Worm (Caenorhabditis elegans) whole organism, L3 larva: ENCODE results near the gene F01D5.5.

Source experiments
- R02D3.7 ChIP-seq: fragments of 150-350 bp; optimal IDR thresholded peaks from 2 replicates; lab custom pipeline; 2014; ENCODE audit warnings: missing biosample characterization, missing genetic modification characterization
- aly-2 ChIP-seq: fragments of 150-350 bp; optimal IDR thresholded peaks from 2 replicates; lab custom pipeline; 2014; ENCODE audit warnings: missing biosample characterization, missing genetic modification characterization
- ceh-16 ChIP-seq: sonication (generic microtip); optimal IDR thresholded peaks from 2 replicates; lab custom pipeline; 2017; ENCODE audit warnings: missing biosample characterization, missing genetic modification characterization
- ceh-28 ChIP-seq: fragments of 150-350 bp; optimal IDR thresholded peaks from 2 replicates; lab custom pipeline; 2014; ENCODE audit warnings: missing biosample characterization, missing genetic modification reagents, missing genetic modification characterization
- ceh-9 ChIP-seq: sonication (generic microtip); optimal IDR thresholded peaks from 2 replicates; lab custom pipeline; 2018; ENCODE audit warnings: missing biosample characterization, missing genetic modification characterization
- daf-12 ChIP-seq: fragments of 150-350 bp; optimal IDR thresholded peaks from 2 replicates; lab custom pipeline; 2014; ENCODE audit warnings: missing biosample characterization, missing genetic modification reagents, missing genetic modification characterization
- egl-27 ChIP-seq: sonication (generic microtip); optimal IDR thresholded peaks from 4 replicates; lab custom pipeline; 2017; ENCODE audit warnings: missing biosample characterization, missing genetic modification reagents, missing genetic modification characterization
- egl-5 ChIP-seq: fragments of 150-350 bp; optimal IDR thresholded peaks from 2 replicates; lab custom pipeline; 2017; ENCODE audit warnings: missing biosample characterization, missing genetic modification reagents, missing genetic modification characterization, inconsistent platforms
- elt-1 ChIP-seq: fragments of 150-350 bp; optimal IDR thresholded peaks from 2 replicates; lab custom pipeline; 2014; ENCODE audit warnings: missing biosample characterization, missing genetic modification characterization
- elt-2 ChIP-seq: sonication (generic microtip); optimal IDR thresholded peaks from 2 replicates; lab custom pipeline; 2016; ENCODE audit warnings: missing genetic modification reagents, mild to moderate bottlenecking, missing genetic modification characterization, missing compliant biosample characterization
- eor-1 ChIP-seq, 2 experiments: fragments of 150-350 bp; optimal IDR thresholded peaks; 2 replicates each; lab custom pipeline; 2014 to 2018; ENCODE audit warnings: missing biosample characterization in 2 of 2, missing genetic modification characterization in 2 of 2
- fkh-10 ChIP-seq: sonication (generic microtip); optimal IDR thresholded peaks from 2 replicates; lab custom pipeline; 2017; ENCODE audit warnings: missing biosample characterization, missing genetic modification reagents, missing genetic modification characterization
- fkh-2 ChIP-seq: fragments of 150-350 bp; optimal IDR thresholded peaks from 2 replicates; lab custom pipeline; 2014; ENCODE audit warnings: missing biosample characterization, missing genetic modification reagents, missing genetic modification characterization
- fos-1 ChIP-seq: fragments of 150-350 bp; optimal IDR thresholded peaks from 2 replicates; lab custom pipeline; 2014; ENCODE audit warnings: missing biosample characterization, missing genetic modification characterization
- jun-1 ChIP-seq: fragments of 150-350 bp; optimal IDR thresholded peaks from 2 replicates; lab custom pipeline; 2014; ENCODE audit warnings: missing biosample characterization, missing genetic modification reagents, missing genetic modification characterization
- lin-15B ChIP-seq: fragments of 150-350 bp; optimal IDR thresholded peaks from 2 replicates; lab custom pipeline; 2014; ENCODE audit warnings: missing biosample characterization, missing genetic modification characterization
- lin-39 ChIP-seq: fragments of 150-350 bp; optimal IDR thresholded peaks from 2 replicates; lab custom pipeline; 2018; ENCODE audit warnings: missing biosample characterization, missing genetic modification reagents, missing genetic modification characterization
- lsy-12 ChIP-seq: sonication (generic microtip); optimal IDR thresholded peaks from 2 replicates; lab custom pipeline; 2016; ENCODE audit warnings: mild to moderate bottlenecking, missing genetic modification characterization, missing compliant biosample characterization
- mml-1 ChIP-seq: fragments of 150-350 bp; sonication (generic microtip); optimal IDR thresholded peaks from 3 replicates; lab custom pipeline; 2014; ENCODE audit warnings: missing biosample characterization, missing genetic modification characterization
- nhr-11 ChIP-seq: fragments of 150-350 bp; optimal IDR thresholded peaks from 2 replicates; lab custom pipeline; 2014; ENCODE audit warnings: missing biosample characterization, missing genetic modification characterization
- nhr-237 ChIP-seq: fragments of 150-350 bp; optimal IDR thresholded peaks from 2 replicates; lab custom pipeline; 2014; ENCODE audit warnings: missing biosample characterization, missing genetic modification characterization
- nhr-25 ChIP-seq: sonication (generic microtip); optimal IDR thresholded peaks from 2 replicates; lab custom pipeline; 2017; ENCODE audit warnings: missing biosample characterization, missing genetic modification characterization
- nhr-28 ChIP-seq: fragments of 150-350 bp; optimal IDR thresholded peaks from 2 replicates; lab custom pipeline; 2014; ENCODE audit warnings: missing biosample characterization, missing genetic modification characterization
- nhr-43 ChIP-seq: sonication (generic microtip); optimal IDR thresholded peaks from 2 replicates; lab custom pipeline; 2016; ENCODE audit warnings: mild to moderate bottlenecking, missing genetic modification characterization, missing compliant biosample characterization; ENCODE audit not compliant: poor library complexity, severe bottlenecking
- nhr-67 ChIP-seq: fragments of 150-350 bp; optimal IDR thresholded peaks from 2 replicates; lab custom pipeline; 2014; ENCODE audit warnings: missing biosample characterization, missing genetic modification characterization
- nhr-76 ChIP-seq: fragments of 150-350 bp; sonication (generic microtip); optimal IDR thresholded peaks from 5 replicates; lab custom pipeline; 2014; ENCODE audit warnings: missing biosample characterization, missing genetic modification characterization
- pha-4 ChIP-seq: fragments of 150-350 bp; optimal IDR thresholded peaks from 2 replicates; lab custom pipeline; 2014; ENCODE audit warnings: missing biosample characterization, missing genetic modification reagents, missing genetic modification characterization
- pqm-1 ChIP-seq: fragments of 150-350 bp; optimal IDR thresholded peaks from 2 replicates; lab custom pipeline; 2017; ENCODE audit warnings: missing biosample characterization, missing genetic modification characterization, inconsistent platforms
- skn-1 ChIP-seq: fragments of 150-350 bp; optimal IDR thresholded peaks from 2 replicates; lab custom pipeline; 2014; ENCODE audit warnings: missing biosample characterization, missing genetic modification characterization
- snpc-4 ChIP-seq: fragments of 150-350 bp; optimal IDR thresholded peaks from 2 replicates; lab custom pipeline; 2014; ENCODE audit warnings: missing biosample characterization, missing genetic modification characterization
- unc-39 ChIP-seq: sonication (generic microtip); optimal IDR thresholded peaks from 4 replicates; lab custom pipeline; 2017; ENCODE audit warnings: missing biosample characterization, missing genetic modification characterization
- zag-1 ChIP-seq: fragments of 150-350 bp; optimal IDR thresholded peaks from 2 replicates; lab custom pipeline; 2014; ENCODE audit warnings: missing biosample characterization, missing genetic modification characterization
- ztf-11 ChIP-seq: fragments of 150-350 bp; optimal IDR thresholded peaks from 2 replicates; lab custom pipeline; 2014; ENCODE audit warnings: missing biosample characterization, missing genetic modification characterization
- ztf-4 ChIP-seq: fragments of 150-350 bp; optimal IDR thresholded peaks from 2 replicates; lab custom pipeline; 2014; ENCODE audit warnings: missing biosample characterization, missing genetic modification characterization

F01D5.5 gene

DNA sequence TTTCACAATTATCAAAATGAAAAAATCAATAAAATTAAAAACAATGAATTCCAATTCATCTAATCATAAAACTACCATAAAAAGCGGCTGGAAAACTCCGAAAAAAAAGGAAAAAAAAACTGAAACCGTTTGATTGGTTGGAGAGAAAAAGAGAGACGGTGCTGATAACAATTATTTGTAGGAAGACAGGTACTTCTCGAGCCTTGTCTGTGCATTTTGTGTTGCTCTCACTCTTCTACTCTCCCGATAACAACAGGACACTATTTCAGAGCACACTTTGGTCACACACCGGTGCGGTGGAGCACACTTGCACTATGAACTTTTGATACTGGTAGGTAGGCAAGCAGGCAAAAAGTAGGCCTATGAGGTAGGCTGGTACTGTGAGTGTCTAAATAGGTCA, 45.6 kb downstream of the F01D5.5 start (continued):
- no peak for TF ChIP-seq egl-27 (tag; lab: Kevin White, UChicago)
- TF ChIP-seq ztf-4, result no peak
- no peak for TF ChIP-seq fkh-2
- no peak for TF ChIP-seq ceh-9 (tag; lab: Kevin White, UChicago)
- no peak for TF ChIP-seq R02D3.7 (tag; lab: Kevin White, UChicago)
- TF ChIP-seq ceh-16, result no peak
- no peak for TF ChIP-seq lin-39 (tag; lab: Kevin White, UChicago)
- no peak for TF ChIP-seq ztf-11 (tag; lab: Kevin White, UChicago)
- TF ChIP-seq nhr-43 (tag; lab: Kevin White, UChicago), result no peak
- TF ChIP-seq, all 47 proteins: peak for 5

DNA sequence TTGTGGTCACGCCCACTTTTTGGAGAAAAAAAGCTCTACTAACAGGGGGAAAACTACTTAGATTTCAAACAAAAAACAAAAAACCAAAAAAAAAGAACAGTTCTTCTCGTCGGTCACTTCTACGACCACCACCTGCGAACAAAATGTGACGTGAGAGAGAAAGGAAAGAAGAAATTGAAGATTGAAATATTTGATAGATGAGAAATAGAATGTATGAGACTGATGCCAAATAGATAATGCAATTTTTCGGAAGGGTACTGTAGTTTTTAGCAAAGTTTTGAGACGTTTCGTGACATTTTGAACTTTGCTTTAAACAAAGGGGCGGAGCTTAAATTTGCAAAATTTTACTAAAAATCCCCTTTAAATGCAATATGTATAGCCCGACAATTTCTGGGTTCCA, 47.1 kb downstream of the F01D5.5 start:
- TF ChIP-seq nhr-67 (tag; lab: Kevin White, UChicago), result no peak
- TF ChIP-seq elt-2 (tag; lab: Kevin White, UChicago), result peak; percentile 38
- TF ChIP-seq elt-1 (tag; lab: Kevin White, UChicago), result peak; percentile 45
- TF ChIP-seq nhr-25 (tag; lab: Kevin White, UChicago), result peak; percentile 2

DNA sequence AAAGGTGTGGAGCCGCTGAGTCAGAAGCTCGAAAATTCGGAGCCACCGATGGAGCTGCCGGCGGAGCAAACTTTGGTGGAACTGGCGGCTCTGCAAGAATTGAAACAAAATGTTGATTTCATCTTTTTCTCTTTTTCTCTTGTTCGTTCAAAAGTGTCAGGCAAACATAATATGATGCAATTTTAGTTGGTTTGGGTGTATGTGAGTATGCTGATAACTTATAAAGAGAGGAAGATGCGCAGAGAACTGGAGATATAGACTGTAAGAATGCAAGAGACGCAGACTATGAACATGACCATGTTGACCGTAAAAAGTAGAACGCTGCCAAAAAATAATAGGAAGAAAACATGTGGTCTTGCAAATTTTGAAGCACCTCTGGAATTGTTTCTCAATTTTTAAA, 48.0 kb downstream of the F01D5.5 start:
- TF ChIP-seq egl-5 (no peak), jun-1 (peak; percentile 12), lsy-12 (no peak), elt-1 (tag; lab: Kevin White, UChicago) (no peak), nhr-11 (tag; lab: Kevin White, UChicago) (no peak), nhr-28 (tag; lab: Kevin White, UChicago) (no peak), nhr-43 (tag; lab: Kevin White, UChicago) (no peak), unc-39 (tag; lab: Kevin White, UChicago) (no peak), nhr-76 (tag; lab: Kevin White, UChicago) (no peak), eor-1 (tag; optimal IDR thresholded peaks at IDR 0.05; lab: Kevin White, UChicago) (no peak), pha-4 (tag; lab: Kevin White, UChicago) (peak; percentile 75), elt-2 (tag; lab: Kevin White, UChicago) (peak; percentile 91), pqm-1 (tag; lab: Kevin White, UChicago) (peak; percentile 78), snpc-4 (tag; lab: Kevin White, UChicago) (peak; percentile 62), skn-1 (tag; lab: Kevin White, UChicago) (no peak), aly-2 (tag; lab: Kevin White, UChicago) (no peak), fkh-10 (GFP tag; lab: Kevin White, UChicago) (no peak), fos-1 (no peak)

DNA sequence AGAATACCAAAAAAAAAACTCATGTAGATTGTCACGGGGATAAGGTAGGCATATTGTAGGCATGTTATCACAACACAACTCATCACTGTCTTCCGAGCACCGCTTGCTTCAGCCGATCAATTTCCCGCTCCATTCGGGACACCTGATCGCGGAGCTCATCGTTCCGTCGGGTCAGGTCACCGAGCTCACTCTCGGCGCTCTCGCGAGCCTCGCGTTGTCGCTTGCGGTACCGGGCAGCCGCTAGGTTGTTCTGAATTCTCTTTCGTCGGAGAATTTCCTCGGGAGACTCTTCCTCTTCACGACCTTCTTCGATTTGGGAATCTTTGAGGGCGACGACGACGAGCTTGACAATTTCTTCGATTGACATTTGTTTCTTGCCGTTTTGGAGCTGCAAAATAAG, 50.1 kb downstream of the F01D5.5 start:
- TF ChIP-seq pqm-1 (tag; lab: Kevin White, UChicago) (no peak), nhr-28 (tag; lab: Kevin White, UChicago) (no peak), nhr-25 (tag; lab: Kevin White, UChicago) (no peak), ztf-4 (no peak), nhr-11 (tag; lab: Kevin White, UChicago) (no peak), ceh-9 (tag; lab: Kevin White, UChicago) (no peak), nhr-76 (tag; lab: Kevin White, UChicago) (no peak), pha-4 (tag; lab: Kevin White, UChicago) (no peak), ceh-16 (no peak), ceh-28 (tag; lab: Kevin White, UChicago) (no peak), daf-12 (tag; lab: Kevin White, UChicago) (no peak), egl-27 (tag; lab: Kevin White, UChicago) (no peak), zag-1 (tag; lab: Kevin White, UChicago) (no peak), snpc-4 (tag; lab: Kevin White, UChicago) (no peak), elt-2 (tag; lab: Kevin White, UChicago) (no peak), ztf-11 (tag; lab: Kevin White, UChicago) (no peak), nhr-237 (tag; lab: Kevin White, UChicago) (no peak), lin-15B (tag; lab: Kevin White, UChicago) (no peak), mml-1 (tag; lab: Kevin White, UChicago) (no peak)
